Worm (Caenorhabditis elegans): ENCODE results near the gene F26F2.4.

The F26F2.4 gene

DNA sequence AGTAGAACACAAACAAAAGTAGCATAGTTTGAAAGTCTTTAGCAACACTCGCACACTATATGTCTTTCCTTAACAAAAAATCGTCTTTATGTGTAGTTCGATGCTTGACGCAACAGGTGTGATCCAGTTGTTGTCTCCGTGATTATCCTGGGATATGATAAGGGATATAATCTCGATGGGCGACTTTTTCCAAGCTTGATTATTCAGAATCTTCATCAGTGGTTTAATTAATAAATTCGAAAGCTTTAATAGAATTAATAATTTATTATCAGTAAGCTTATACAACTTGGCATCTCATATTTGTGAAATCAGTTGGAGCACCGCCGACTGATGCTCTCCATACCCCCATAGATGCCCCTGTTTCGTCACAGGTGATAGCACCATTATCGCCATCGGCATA, 49.5 kb downstream of the F26F2.4 start, which contains the start of gene F46B3.7:
Gene F46B3.7, minus strand, starts transcription at position 101 of the 400 bp plus-strand sequence.
- no peak for TF ChIP-seq unc-62 (GFP tag; optimal IDR thresholded peaks at IDR 0.05)

Measured in whole organism, dauer.